Worm (Caenorhabditis elegans) whole organism, L2 larva: Measurements from ENCODE around the gene B0334.10.

ENCODE experiments used
- R02D3.7 ChIP-seq: fragments of 150-350 bp; optimal IDR thresholded peaks from 2 replicates; lab custom pipeline; 2014; ENCODE audit warnings: missing biosample characterization, missing genetic modification characterization
- ama-1 ChIP-seq: fragments of 150-350 bp; optimal IDR thresholded peaks from 2 replicates; lab custom pipeline; 2018; ENCODE audit warnings: inconsistent platforms
- ceh-82 ChIP-seq: fragments of 150-350 bp; optimal IDR thresholded peaks from 2 replicates; lab custom pipeline; 2014; ENCODE audit warnings: missing biosample characterization, missing genetic modification characterization
- elt-1 ChIP-seq: fragments of 150-350 bp; optimal IDR thresholded peaks from 2 replicates; lab custom pipeline; 2014; ENCODE audit warnings: missing biosample characterization, missing genetic modification characterization
- fos-1 ChIP-seq: fragments of 150-350 bp; optimal IDR thresholded peaks from 2 replicates; lab custom pipeline; 2014; ENCODE audit warnings: missing biosample characterization, missing genetic modification characterization
- gmeb-1 ChIP-seq: fragments of 150-350 bp; optimal IDR thresholded peaks from 2 replicates; lab custom pipeline; 2014; ENCODE audit warnings: missing biosample characterization, missing genetic modification characterization
- snpc-4 ChIP-seq: fragments of 150-350 bp; optimal IDR thresholded peaks from 2 replicates; lab custom pipeline; 2014; ENCODE audit warnings: missing biosample characterization, missing genetic modification characterization
- unc-39 ChIP-seq: fragments of 150-350 bp; optimal IDR thresholded peaks from 2 replicates; lab custom pipeline; 2014; ENCODE audit warnings: missing biosample characterization, missing genetic modification characterization
- unc-55 ChIP-seq: fragments of 150-350 bp; sonication (generic microtip); optimal IDR thresholded peaks from 3 replicates; lab custom pipeline; 2014; ENCODE audit warnings: missing biosample characterization, missing genetic modification reagents, missing genetic modification characterization
- ztf-11 ChIP-seq: sonication (generic microtip); optimal IDR thresholded peaks from 2 replicates; lab custom pipeline; 2017; ENCODE audit warnings: missing biosample characterization, missing genetic modification characterization

ce11 chrII:11486698-11487234 lies 31.5 kb upstream of the B0334.10 start, which contains the start of gene ttr-18:
- TF ChIP-seq snpc-4: no peak
- no peak for TF ChIP-seq fos-1 (tag; lab: Kevin White, UChicago)
- TF ChIP-seq R02D3.7 (tag; lab: Kevin White, UChicago): no peak
- no peak for TF ChIP-seq unc-55 (GFP tag; lab: Kevin White, UChicago)
- TF ChIP-seq ama-1 (lab: Kevin White, UChicago): no peak
- no peak for TF ChIP-seq unc-39 (tag; lab: Kevin White, UChicago)
- TF ChIP-seq gmeb-1 (tag; lab: Kevin White, UChicago): no peak
- no peak for TF ChIP-seq ceh-82 (tag; lab: Kevin White, UChicago)
- no peak for TF ChIP-seq ztf-11 (tag; lab: Kevin White, UChicago)
- TF ChIP-seq elt-1 (tag; lab: Kevin White, UChicago): no peak
